Worm (Caenorhabditis elegans) whole organism, mixed stage, embryonic: ENCODE measurements around the gene fbxa-172.

Source experiments
- ceh-39 ChIP-seq: fragments of 150-350 bp; optimal IDR thresholded peaks from 2 replicates; lab custom pipeline; 2014; ENCODE audit warnings: missing biosample characterization, missing genetic modification characterization
- cnd-1 ChIP-seq: fragments of 200-800 bp; sonication (Bioruptor generic); optimal IDR thresholded peaks from 2 replicates; lab custom pipeline; 2018; ENCODE audit warnings: mild to moderate bottlenecking, missing genetic modification characterization, missing compliant biosample characterization
- elt-3 ChIP-seq: fragments of 150-350 bp; optimal IDR thresholded peaks from 2 replicates; lab custom pipeline; 2014; ENCODE audit warnings: missing biosample characterization, missing genetic modification characterization
- hlh-1 ChIP-seq: fragments of 150-350 bp; optimal IDR thresholded peaks from 2 replicates; lab custom pipeline; 2014; ENCODE audit warnings: missing biosample characterization, missing genetic modification reagents, missing genetic modification characterization
- mep-1 ChIP-seq: fragments of 150-350 bp; optimal IDR thresholded peaks from 2 replicates; lab custom pipeline; 2017; ENCODE audit warnings: missing biosample characterization, missing genetic modification reagents, missing genetic modification characterization, inconsistent platforms
- nhr-2 ChIP-seq: fragments of 150-350 bp; optimal IDR thresholded peaks from 2 replicates; lab custom pipeline; 2014; ENCODE audit warnings: missing biosample characterization, missing genetic modification characterization
- nhr-237 ChIP-seq: fragments of 150-350 bp; optimal IDR thresholded peaks from 2 replicates; lab custom pipeline; 2014; ENCODE audit warnings: missing biosample characterization, missing genetic modification characterization
- nhr-28 ChIP-seq: fragments of 150-350 bp; optimal IDR thresholded peaks from 2 replicates; lab custom pipeline; 2014; ENCODE audit warnings: missing biosample characterization, missing genetic modification characterization
- pha-4 ChIP-seq: fragments of 150-350 bp; optimal IDR thresholded peaks from 2 replicates; lab custom pipeline; 2018; ENCODE audit warnings: missing biosample characterization, missing genetic modification reagents, missing genetic modification characterization
- snpc-4 ChIP-seq: fragments of 150-350 bp; optimal IDR thresholded peaks from 2 replicates; lab custom pipeline; 2014; ENCODE audit warnings: missing biosample characterization, missing genetic modification characterization
- sptf-1 ChIP-seq: sonication (generic microtip); optimal IDR thresholded peaks from 2 replicates; lab custom pipeline; 2017; ENCODE audit warnings: mild to moderate bottlenecking, missing genetic modification characterization, moderate library complexity, missing compliant biosample characterization
- unc-62 ChIP-seq: fragments of 150-350 bp; optimal IDR thresholded peaks from 2 replicates; lab custom pipeline; 2014; ENCODE audit warnings: missing biosample characterization, missing genetic modification reagents, missing genetic modification characterization
- zip-8 ChIP-seq: fragments of 150-350 bp; optimal IDR thresholded peaks from 2 replicates; lab custom pipeline; 2014; ENCODE audit warnings: missing biosample characterization, missing genetic modification characterization
- ztf-11 ChIP-seq: fragments of 150-350 bp; optimal IDR thresholded peaks from 2 replicates; lab custom pipeline; 2014; ENCODE audit warnings: missing biosample characterization, missing genetic modification characterization

DNA sequence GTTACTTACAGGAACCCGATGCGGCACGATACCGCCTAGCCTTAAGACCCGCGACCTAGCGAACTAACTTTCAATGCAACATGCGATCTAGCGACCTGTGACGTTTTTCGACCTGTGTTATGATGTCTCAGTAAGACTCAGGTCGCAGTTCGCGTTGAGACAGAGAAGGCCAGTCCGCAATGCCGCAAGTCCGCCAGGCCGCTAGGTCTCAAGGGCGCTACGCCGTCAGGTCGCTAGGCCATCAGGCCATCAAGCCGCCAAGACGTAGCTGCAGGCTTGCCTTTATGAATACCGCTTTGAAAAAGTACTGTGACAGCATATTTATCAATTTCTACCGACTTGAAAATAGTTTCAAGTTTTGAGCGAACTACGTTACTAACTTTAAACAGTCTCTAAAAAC is 36.6 kb downstream of the fbxa-172 start:
- TF ChIP-seq nhr-237 (tag; lab: Kevin White, UChicago) (no peak), elt-3 (no peak), unc-62 (no peak), zip-8 (tag; lab: Kevin White, UChicago) (no peak), pha-4 (tag; lab: Kevin White, UChicago) (no peak), mep-1 (tag; lab: Kevin White, UChicago) (no peak), hlh-1 (tag; lab: Kevin White, UChicago) (no peak), ceh-39 (no peak), snpc-4 (tag; lab: Kevin White, UChicago) (no peak), ztf-11 (tag; lab: Kevin White, UChicago) (no peak), nhr-28 (no peak), nhr-2 (tag; lab: Kevin White, UChicago) (no peak), sptf-1 (tag; lab: Kevin White, UChicago) (no peak), cnd-1 (tag; lab: Kevin White, UChicago) (no peak)
